Fruit fly (Drosophila melanogaster): ENCODE measurements around the gene CG32037.
A peak's percentile ranks its signal among the peaks of the same experiment; 100 is the strongest.

The CG32037 gene

dm6 chr3L:9457619-9458092 is 34.4 kb downstream of the CG32037 start, which contains the start of gene CG3437 (continued):
- TF ChIP-seq pan (optimal IDR thresholded peaks at IDR 0.05), result no peak
- TF ChIP-seq pan (GFP tag; optimal IDR thresholded peaks at IDR 0.05 in 1 of 2, IDR thresholded peaks at IDR 0.05 in 1 of 2), result peak in 1 of 2 experiments; percentile 99
- peak; percentile 98 for TF ChIP-seq CG31441 (GFP tag; IDR thresholded peaks at IDR 0.05)
- peak; percentile 99 for TF ChIP-seq E2f1 (GFP tag; IDR thresholded peaks at IDR 0.05)
- TF ChIP-seq CG18011 (GFP tag; optimal IDR thresholded peaks at IDR 0.05), result peak; percentile 93
- TF ChIP-seq Rfx (GFP tag; IDR thresholded peaks at IDR 0.05), result peak; percentile 100
- peak; percentile 98 for TF ChIP-seq CG7556 (GFP tag; optimal IDR thresholded peaks at IDR 0.05)
- peak; percentile 95 for TF ChIP-seq crc (GFP tag; optimal IDR thresholded peaks at IDR 0.05)
- TF ChIP-seq lab (GFP tag; optimal IDR thresholded peaks at IDR 0.05), result peak; percentile 100
- TF ChIP-seq yki (optimal IDR thresholded peaks at IDR 0.05), result no peak
- TF ChIP-seq CG3726 (GFP tag; IDR thresholded peaks at IDR 0.05), result peak; percentile 99
- peak; percentile 99 for TF ChIP-seq Sox102F (GFP tag; optimal IDR thresholded peaks at IDR 0.05)
- peak; percentile 97 for TF ChIP-seq kni (GFP tag; optimal IDR thresholded peaks at IDR 0.05)
- TF ChIP-seq CG18476 (GFP tag; optimal IDR thresholded peaks at IDR 0.05), result peak; percentile 98
- no peak for TF ChIP-seq CG8478 (optimal IDR thresholded peaks at IDR 0.05)
- TF ChIP-seq CG9727 (GFP tag; optimal IDR thresholded peaks at IDR 0.05), result peak; percentile 98
- TF ChIP-seq CG11247 (GFP tag; IDR thresholded peaks at IDR 0.05), result peak; percentile 99
- TF ChIP-seq TFAM (GFP tag; optimal IDR thresholded peaks at IDR 0.05), result peak; percentile 94
- TF ChIP-seq pzg (GFP tag; optimal IDR thresholded peaks at IDR 0.05), result peak; percentile 53
- peak; percentile 99 for TF ChIP-seq ase (GFP tag; IDR thresholded peaks at IDR 0.05)
- TF ChIP-seq gem (tag; optimal IDR thresholded peaks at IDR 0.05), result peak; percentile 99
- TF ChIP-seq CG10209 (GFP tag; optimal IDR thresholded peaks at IDR 0.05), result peak; percentile 99
- TF ChIP-seq Hand (GFP tag; optimal IDR thresholded peaks at IDR 0.05), result peak; percentile 97
- peak; percentile 98 for TF ChIP-seq CG12744 (GFP tag; optimal IDR thresholded peaks at IDR 0.05)
- peak; percentile 98 for TF ChIP-seq Hmr (GFP tag; optimal IDR thresholded peaks at IDR 0.05)
- peak; percentile 97 for TF ChIP-seq kah (GFP tag; optimal IDR thresholded peaks at IDR 0.05)
- peak; percentile 99 for TF ChIP-seq Fer1 (GFP tag; optimal IDR thresholded peaks at IDR 0.05)
- peak; percentile 99 for TF ChIP-seq CG17328 (GFP tag; IDR thresholded peaks at IDR 0.05)
- TF ChIP-seq CG7987 (GFP tag; optimal IDR thresholded peaks at IDR 0.05), result peak; percentile 97
- TF ChIP-seq dpn (GFP tag; optimal IDR thresholded peaks at IDR 0.05), result peak; percentile 99
- TF ChIP-seq MBD-R2 (GFP tag; IDR thresholded peaks at IDR 0.05), result peak; percentile 99
- peak; percentile 97 for TF ChIP-seq CG33557 (GFP tag; optimal IDR thresholded peaks at IDR 0.05)
- peak; percentile 99 for TF ChIP-seq H2.0 (GFP tag; IDR thresholded peaks at IDR 0.05)
- TF ChIP-seq caup (GFP tag; optimal IDR thresholded peaks at IDR 0.05; ENCODE audit: severe bottlenecking), result peak; percentile 99
- TF ChIP-seq hbn (GFP tag; IDR thresholded peaks at IDR 0.05; ENCODE audit: partially characterized antibody), result no peak; the same call in 1 of the 2 replicates
- peak; percentile 99 for TF ChIP-seq Dip3 (GFP tag; optimal IDR thresholded peaks at IDR 0.05)
- no peak for TF ChIP-seq fru (optimal IDR thresholded peaks at IDR 0.05)
- TF ChIP-seq CG4617 (GFP tag; optimal IDR thresholded peaks at IDR 0.05; ENCODE audit: borderline replicate concordance), result peak; percentile 98
- peak; percentile 99 for TF ChIP-seq CG14014 (GFP tag; IDR thresholded peaks at IDR 0.05)
- peak; percentile 99 for TF ChIP-seq stc (GFP tag; IDR thresholded peaks at IDR 0.05)
- peak; percentile 98 for TF ChIP-seq CG12391 (tag; optimal IDR thresholded peaks at IDR 0.05)
- peak; percentile 99 for TF ChIP-seq CG10366 (GFP tag; IDR thresholded peaks at IDR 0.05)
- peak; percentile 97 for TF ChIP-seq Camta (GFP tag; optimal IDR thresholded peaks at IDR 0.05)
- TF ChIP-seq crp (GFP tag; optimal IDR thresholded peaks at IDR 0.05), result peak; percentile 46 to 92
- no peak for TF ChIP-seq hb (GFP tag; IDR thresholded peaks at IDR 0.05; ENCODE audit: partially characterized antibody)
- TF ChIP-seq fd102C (GFP tag; optimal IDR thresholded peaks at IDR 0.05), result peak; percentile 82
- TF ChIP-seq Lim3 (GFP tag; IDR thresholded peaks at IDR 0.05), result peak; percentile 97
- TF ChIP-seq toy (GFP tag; IDR thresholded peaks at IDR 0.05), result peak; percentile 98
- TF ChIP-seq run (tag; optimal IDR thresholded peaks at IDR 0.05), result peak; percentile 94
- TF ChIP-seq CG2202 (tag; optimal IDR thresholded peaks at IDR 0.05), result peak; percentile 97
- peak; percentile 98 for TF ChIP-seq cas (GFP tag; IDR thresholded peaks at IDR 0.05)

All from whole organism, embryonic.